Worm (Caenorhabditis elegans) whole organism, L4/young adult: ENCODE measurements around the gene R144.11.

Experiments
- W03F9.2 ChIP-seq: fragments of 150-350 bp; optimal IDR thresholded peaks from 2 replicates; lab custom pipeline; 2014; ENCODE audit warnings: missing biosample characterization, missing genetic modification characterization
- dao-5 ChIP-seq: sonication (generic microtip); optimal IDR thresholded peaks from 2 replicates; lab custom pipeline; 2016; ENCODE audit warnings: missing genotype, missing genetic modification characterization, moderate library complexity, missing compliant biosample characterization
- him-1 ChIP-seq: sonication (generic microtip); optimal IDR thresholded peaks from 2 replicates; lab custom pipeline; 2016; ENCODE audit warnings: missing genotype, missing genetic modification reagents, missing genetic modification characterization, missing compliant biosample characterization

DNA sequence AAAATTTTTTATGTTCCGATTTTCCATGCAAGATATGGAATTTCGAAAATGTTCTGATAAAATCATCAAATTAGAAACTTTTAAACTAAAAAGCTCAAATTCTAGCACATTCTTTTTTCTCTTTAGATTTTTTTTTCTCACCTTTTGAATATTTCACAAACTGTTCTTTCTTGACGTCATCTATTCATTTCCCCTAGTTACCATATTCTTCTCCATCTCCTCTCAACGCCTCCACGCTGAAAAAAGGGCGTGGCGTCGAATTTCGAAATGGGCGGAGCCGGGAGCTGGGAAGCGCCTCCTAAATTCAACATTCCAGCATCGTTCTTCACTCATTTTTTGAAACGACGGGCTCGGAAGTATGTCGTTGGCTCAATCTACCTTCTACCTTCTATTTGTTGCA lies 33.5 kb upstream of the R144.11 start, which contains the start of gene nlp-43:
- TF ChIP-seq dao-5 (no peak), W03F9.2 (tag; lab: Kevin White, UChicago) (no peak), him-1 (no peak)
